Worm (Caenorhabditis elegans) whole organism, young adult: ENCODE measurements around the gene W03A5.6.

Experiments used
- C17E4.6 ChIP-seq: fragments of 200-800 bp; sonication (Bioruptor generic); IDR thresholded peaks from 2 replicates; pipeline ENCODE4 v1.3.6; 2022; ENCODE audit warnings: missing genetic modification reagents, missing genetic modification characterization, missing compliant biosample characterization
- F22D6.2 ChIP-seq: sonication (generic microtip); optimal IDR thresholded peaks from 2 replicates; lab custom pipeline; 2016; ENCODE audit warnings: mild to moderate bottlenecking, missing genetic modification characterization, missing compliant biosample characterization
- F23B12.7 ChIP-seq: sonication (generic microtip); optimal IDR thresholded peaks from 2 replicates; lab custom pipeline; 2017; ENCODE audit warnings: missing genetic modification characterization, mild to moderate bottlenecking, missing compliant biosample characterization, antibody characterized with exemption, moderate library complexity; ENCODE audit not compliant: insufficient read depth
- F33H1.4 ChIP-seq: fragments of 200-800 bp; sonication (Bioruptor generic); IDR thresholded peaks from 2 replicates; pipeline ENCODE4 v1.3.6; 2022; ENCODE audit warnings: missing genetic modification reagents, missing genetic modification characterization, missing compliant biosample characterization
- F49E8.2 ChIP-seq: sonication (generic microtip); optimal IDR thresholded peaks from 3 replicates; lab custom pipeline; 2017; ENCODE audit warnings: missing genetic modification characterization, mild to moderate bottlenecking, missing compliant biosample characterization, antibody characterized with exemption, moderate library complexity; ENCODE audit not compliant: insufficient read depth
- K12H6.12 ChIP-seq: fragments of 200-800 bp; sonication (Bioruptor generic); optimal IDR thresholded peaks from 2 replicates; lab custom pipeline; 2018; ENCODE audit warnings: mild to moderate bottlenecking, missing genetic modification characterization, missing compliant biosample characterization
- Y95B8A.8 ChIP-seq: fragments of 200-800 bp; sonication (Bioruptor generic); IDR thresholded peaks from 2 replicates; pipeline ENCODE4 v1.3.6; 2022; ENCODE audit warnings: missing genetic modification reagents, missing genetic modification characterization, missing compliant biosample characterization
- ZK185.1 ChIP-seq: sonication (generic microtip); optimal IDR thresholded peaks from 2 replicates; lab custom pipeline; 2016; ENCODE audit warnings: mild to moderate bottlenecking, missing genetic modification characterization, missing compliant biosample characterization; ENCODE audit not compliant: poor library complexity, severe bottlenecking
- attf-5 ChIP-seq: fragments of 200-800 bp; sonication (Bioruptor generic); optimal IDR thresholded peaks from 2 replicates; lab custom pipeline; 2018; ENCODE audit warnings: mild to moderate bottlenecking, missing genetic modification characterization, missing compliant biosample characterization
- bed-2 ChIP-seq: fragments of 200-800 bp; sonication (Bioruptor generic); IDR thresholded peaks from 2 replicates; pipeline ENCODE4 v1.3.6; 2022; ENCODE audit warnings: missing genetic modification reagents, missing genetic modification characterization, missing compliant biosample characterization
- cebp-1 ChIP-seq, 2 experiments: fragments of 200-800 bp in 1 of 2; sonication (Bioruptor generic) in 1 of 2; sonication (generic microtip) in 1 of 2; IDR thresholded peaks in 1 of 2; optimal IDR thresholded peaks in 1 of 2; 2 replicates each; pipeline versions ENCODE4 v1.3.6 to Lab custom; 2017 to 2022; ENCODE audit warnings: missing compliant biosample characterization in 2 of 2, missing genetic modification characterization in 2 of 2, mild to moderate bottlenecking in 1 of 2, missing genetic modification reagents in 1 of 2, moderate library complexity in 1 of 2
- ceh-100 ChIP-seq: fragments of 200-800 bp; sonication (Bioruptor generic); IDR thresholded peaks from 2 replicates; pipeline ENCODE4 v1.3.6; 2022; ENCODE audit warnings: missing genetic modification reagents, missing genetic modification characterization, missing compliant biosample characterization
- ceh-40 ChIP-seq: fragments of 200-800 bp; sonication (Bioruptor generic); IDR thresholded peaks from 2 replicates; pipeline ENCODE4 v1.3.6; 2022; ENCODE audit warnings: missing genetic modification characterization, missing compliant biosample characterization
- ceh-91 ChIP-seq: fragments of 200-800 bp; sonication (Bioruptor generic); IDR thresholded peaks from 2 replicates; pipeline ENCODE4 v1.3.6; 2022; ENCODE audit warnings: missing genetic modification reagents, missing genetic modification characterization, missing compliant biosample characterization
- dox-1 ChIP-seq: fragments of 200-800 bp; sonication (Bioruptor generic); IDR thresholded peaks from 2 replicates; pipeline ENCODE4 v1.3.6; 2022; ENCODE audit warnings: missing genetic modification reagents, missing genetic modification characterization, missing compliant biosample characterization
- dpl-1 ChIP-seq: fragments of 150-350 bp; optimal IDR thresholded peaks from 2 replicates; lab custom pipeline; 2014; ENCODE audit warnings: missing biosample characterization, missing genetic modification reagents, missing genetic modification characterization
- ekl-4 ChIP-seq: fragments of 200-800 bp; sonication (Bioruptor generic); IDR thresholded peaks from 2 replicates; pipeline ENCODE4 v1.3.6; 2022; ENCODE audit warnings: missing genetic modification reagents, missing genetic modification characterization, missing compliant biosample characterization
- him-1 ChIP-seq: sonication (generic microtip); optimal IDR thresholded peaks from 2 replicates; lab custom pipeline; 2016; ENCODE audit warnings: missing genotype, missing genetic modification reagents, missing genetic modification characterization, missing compliant biosample characterization
- lin-26 ChIP-seq: fragments of 200-800 bp; sonication (Bioruptor generic); IDR thresholded peaks from 2 replicates; pipeline ENCODE4 v1.3.6; 2022; ENCODE audit warnings: missing genetic modification reagents, missing genetic modification characterization, missing compliant biosample characterization
- lin-35 ChIP-seq, 3 experiments: fragments of 150-350 bp in 2 of 3; sonication (generic microtip) in 1 of 3; optimal IDR thresholded peaks; 2 replicates each; lab custom pipeline; 2014 to 2018; ENCODE audit warnings: missing biosample characterization in 3 of 3, missing genetic modification characterization in 3 of 3, missing genetic modification reagents in 3 of 3
- lin-40 ChIP-seq: sonication (generic microtip); optimal IDR thresholded peaks from 2 replicates; lab custom pipeline; 2016; ENCODE audit warnings: missing genetic modification characterization, mild to moderate bottlenecking, missing compliant biosample characterization, missing genotype, missing genetic modification reagents
- lin-54 ChIP-seq: fragments of 200-800 bp; sonication (Bioruptor generic); optimal IDR thresholded peaks from 2 replicates; lab custom pipeline; 2018; ENCODE audit warnings: mild to moderate bottlenecking, missing genetic modification characterization, missing compliant biosample characterization
- lsl-1 ChIP-seq: fragments of 200-800 bp; sonication (Bioruptor generic); optimal IDR thresholded peaks from 2 replicates; lab custom pipeline; 2018; ENCODE audit warnings: mild to moderate bottlenecking, missing genetic modification characterization, moderate library complexity, missing compliant biosample characterization
- madf-10 ChIP-seq: sonication (generic microtip); optimal IDR thresholded peaks from 2 replicates; lab custom pipeline; 2016; ENCODE audit warnings: mild to moderate bottlenecking, missing genetic modification characterization, missing compliant biosample characterization
- madf-3 ChIP-seq: fragments of 200-800 bp; sonication (Bioruptor generic); IDR thresholded peaks from 2 replicates; pipeline ENCODE4 v1.3.6; 2022; ENCODE audit warnings: missing genetic modification reagents, missing genetic modification characterization, missing compliant biosample characterization
- mxl-1 ChIP-seq: sonication (generic microtip); optimal IDR thresholded peaks from 2 replicates; lab custom pipeline; 2016; ENCODE audit warnings: missing genetic modification characterization, missing compliant biosample characterization
- nfya-1 ChIP-seq: sonication (generic microtip); optimal IDR thresholded peaks from 2 replicates; lab custom pipeline; 2017; ENCODE audit warnings: antibody characterized with exemption, missing compliant biosample characterization, missing genetic modification characterization, borderline replicate concordance; ENCODE audit not compliant: insufficient read depth
- nfyb-1 ChIP-seq: fragments of 200-800 bp; sonication (Bioruptor generic); IDR thresholded peaks from 2 replicates; pipeline ENCODE4 v1.3.6; 2022; ENCODE audit warnings: missing genetic modification reagents, missing genetic modification characterization, missing compliant biosample characterization
- rcor-1 ChIP-seq: fragments of 200-800 bp; sonication (Bioruptor generic); IDR thresholded peaks from 2 replicates; pipeline ENCODE4 v1.3.6; 2022; ENCODE audit warnings: missing genetic modification reagents, missing genetic modification characterization, missing compliant biosample characterization
- sdz-38 ChIP-seq: sonication (generic microtip); optimal IDR thresholded peaks from 2 replicates; lab custom pipeline; 2016; ENCODE audit warnings: missing genotype, missing genetic modification characterization, missing compliant biosample characterization
- snpc-1.3 ChIP-seq: sonication (generic microtip); optimal IDR thresholded peaks from 2 replicates; lab custom pipeline; 2017; ENCODE audit warnings: missing genetic modification characterization, mild to moderate bottlenecking, missing compliant biosample characterization, antibody characterized with exemption, moderate library complexity, missing genotype, missing genetic modification reagents; ENCODE audit not compliant: insufficient read depth
- tbp1 ChIP-seq: fragments of 200-800 bp; sonication (Bioruptor generic); optimal IDR thresholded peaks from 2 replicates; lab custom pipeline; 2018; ENCODE audit warnings: mild to moderate bottlenecking, missing genetic modification characterization, missing compliant biosample characterization
- unc-62 ChIP-seq: fragments of 150-350 bp; optimal IDR thresholded peaks from 2 replicates; lab custom pipeline; 2014; ENCODE audit warnings: missing biosample characterization, missing genetic modification reagents, missing genetic modification characterization
- xnd-1 ChIP-seq: sonication (generic microtip); optimal IDR thresholded peaks from 2 replicates; lab custom pipeline; 2016; ENCODE audit warnings: missing genotype, missing genetic modification reagents, missing genetic modification characterization, missing compliant biosample characterization
- zfh-2 ChIP-seq: fragments of 200-800 bp; sonication (Bioruptor generic); conservative IDR thresholded peaks from 2 replicates; pipeline ENCODE4 v1.3.6; 2022; ENCODE audit warnings: missing genetic modification reagents, missing genetic modification characterization, missing compliant biosample characterization

W03A5.6 gene

DNA sequence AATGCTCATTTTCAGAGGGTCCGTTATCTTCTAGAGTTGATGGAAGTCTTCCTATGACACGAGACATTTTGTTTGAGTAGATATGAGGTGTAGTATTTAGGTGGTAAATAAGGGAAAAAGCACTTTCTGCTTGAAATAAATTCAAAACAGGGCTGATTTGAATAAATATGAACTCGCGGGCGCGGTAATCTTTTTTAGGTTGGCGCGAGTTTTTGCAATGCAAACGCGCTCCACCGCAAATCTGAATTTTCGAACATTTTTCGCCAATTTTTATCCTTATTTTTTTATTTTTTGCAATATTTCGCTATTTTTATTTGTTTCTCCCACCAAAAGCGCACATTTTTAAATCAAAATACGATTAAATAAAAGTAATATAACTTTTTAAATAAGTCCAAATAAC lies 7.7 kb upstream of the W03A5.6 start, which contains the start of gene skpt-1 (continued):
- TF ChIP-seq ceh-91 (GFP tag; lab: Robert Waterston, UW) (peak; percentile 96), dpl-1 (GFP tag; lab: Kevin White, UChicago) (peak; percentile 97), unc-62 (GFP tag; lab: Kevin White, UChicago) (no peak), nfya-1 (tag; lab: Kevin White, UChicago) (no peak), ceh-100 (GFP tag; lab: Robert Waterston, UW) (peak; percentile 63; the same call in 1 of the 2 replicates), nfyb-1 (GFP tag; lab: Robert Waterston, UW) (peak; percentile 73; the same call in 1 of the 2 replicates), dox-1 (peak; percentile 88), C17E4.6 (GFP tag; lab: Robert Waterston, UW) (peak; percentile 77; the same call in 1 of the 2 replicates), bed-2 (0 out of 2 replicates have a peak, but pooled peaks have one; percentile 34), rcor-1 (peak; percentile 82), Y95B8A.8 (GFP tag; lab: Robert Waterston, UW) (peak; percentile 91; the same call in 1 of the 2 replicates), madf-3 (GFP tag; lab: Robert Waterston, UW) (peak; percentile 93), ceh-40 (no peak), lin-26 (no peak), F49E8.2 (tag; lab: Kevin White, UChicago) (peak; percentile 85), him-1 (peak; percentile 19), tbp1 (GFP tag; lab: Kevin White, UChicago) (peak; percentile 60), madf-10 (no peak), ZK185.1 (no peak), xnd-1 (tag; lab: Kevin White, UChicago) (peak; percentile 98), ekl-4 (GFP tag; lab: Robert Waterston, UW) (peak; percentile 90)

ce11 chrIII:5442711-5443253 lies 2.3 kb upstream of the W03A5.6 start, which contains the start of the genes T24G10.2 and disl-2:
Gene T24G10.2 (minus strand): TSS chrIII:5442761.
Gene disl-2 (plus strand): TSS chrIII:5443167.
- peak; percentile 17 for TF ChIP-seq lin-54 (GFP tag; lab: Kevin White, UChicago)
- TF ChIP-seq zfh-2 (GFP tag; lab: Robert Waterston, UW) = no peak
- TF ChIP-seq dox-1 = 0 out of 2 replicates have a peak, but pooled peaks have one; percentile 16
- peak; percentile 81 for TF ChIP-seq cebp-1 (GFP tag; IDR thresholded peaks at IDR 0.05; lab: Robert Waterston, UW)
- peak; percentile 92 for TF ChIP-seq cebp-1 (tag; optimal IDR thresholded peaks at IDR 0.05; lab: Kevin White, UChicago)
- TF ChIP-seq ekl-4 (GFP tag; lab: Robert Waterston, UW) = no peak
- no peak for TF ChIP-seq mxl-1 (tag; lab: Kevin White, UChicago)
- TF ChIP-seq lin-35 (GFP tag; optimal IDR thresholded peaks at IDR 0.05; lab: Kevin White, UChicago) = peak in 1 of 3 experiments; percentile 27
- peak; percentile 76 for TF ChIP-seq attf-5 (GFP tag; lab: Kevin White, UChicago)
- TF ChIP-seq sdz-38 (tag; lab: Kevin White, UChicago) = no peak
- peak; percentile 15 for TF ChIP-seq K12H6.12
- TF ChIP-seq F22D6.2 (tag; lab: Kevin White, UChicago) = no peak
- TF ChIP-seq dpl-1 (GFP tag; lab: Kevin White, UChicago) = peak; percentile 10
- TF ChIP-seq F33H1.4 (GFP tag; lab: Robert Waterston, UW) = 0 out of 2 replicates have a peak, but pooled peaks have one; percentile 22
- no peak for TF ChIP-seq snpc-1.3
- no peak for TF ChIP-seq lin-40 (tag; lab: Kevin White, UChicago)
- peak; percentile 25 for TF ChIP-seq F23B12.7 (tag; lab: Kevin White, UChicago)
- peak; percentile 86 for TF ChIP-seq lsl-1 (GFP tag; lab: Kevin White, UChicago)
- TF ChIP-seq, all 124 proteins: peak for 10
